Worm (Caenorhabditis elegans): ENCODE measurements around the gene C16C8.9.

The C16C8.9 gene

ce11 chrII:3463097-3463496 lies at the start of gene C16C8.9:
C16C8.9 (minus strand) TSS chrII:3463197.
- no peak for TF ChIP-seq tlp-1 (tag; optimal IDR thresholded peaks at IDR 0.05)

- TF ChIP-seq ceh-88 (GFP tag; IDR thresholded peaks at IDR 0.05) = no peak
- TF ChIP-seq lin-39 (tag; optimal IDR thresholded peaks at IDR 0.05) = no peak
- no peak for TF ChIP-seq sptf-1 (tag; optimal IDR thresholded peaks at IDR 0.05)
- no peak for TF ChIP-seq mab-9 (GFP tag; IDR thresholded peaks at IDR 0.05)
- TF ChIP-seq fos-1 (tag; optimal IDR thresholded peaks at IDR 0.05) = no peak
- TF ChIP-seq tbx-2 (tag; optimal IDR thresholded peaks at IDR 0.05) = no peak
- TF ChIP-seq unc-98 (GFP tag; IDR thresholded peaks at IDR 0.05) = no peak
- no peak for TF ChIP-seq ets-5 (GFP tag; IDR thresholded peaks at IDR 0.05)
- no peak for TF ChIP-seq hlh-17 (GFP tag; optimal IDR thresholded peaks at IDR 0.05; ENCODE audit: borderline replicate concordance)
- no peak for TF ChIP-seq nhr-76 (tag; optimal IDR thresholded peaks at IDR 0.05)
- TF ChIP-seq snpc-4 (tag; optimal IDR thresholded peaks at IDR 0.05) = no peak
- TF ChIP-seq dsc-1 (tag; optimal IDR thresholded peaks at IDR 0.05) = no peak
Measured at ce11 chrII:3512240-3512639, 49.2 kb upstream of the C16C8.9 start, which contains the start of gene Y49F6B.19. Y49F6B.19 (minus strand) TSS chrII:3512340.

- no peak for TF ChIP-seq pax-3 (tag; optimal IDR thresholded peaks at IDR 0.05)
- TF ChIP-seq unc-98 (GFP tag; IDR thresholded peaks at IDR 0.05) = no peak
- no peak for TF ChIP-seq mab-9 (GFP tag; IDR thresholded peaks at IDR 0.05)
- TF ChIP-seq nhr-84 (tag; optimal IDR thresholded peaks at IDR 0.05) = no peak
- no peak for TF ChIP-seq sup-37 (GFP tag; optimal IDR thresholded peaks at IDR 0.05)
- no peak for TF ChIP-seq ets-5 (GFP tag; IDR thresholded peaks at IDR 0.05)
- TF ChIP-seq egl-27 (tag; optimal IDR thresholded peaks at IDR 0.05) = no peak
- no peak for TF ChIP-seq pqm-1 (tag; optimal IDR thresholded peaks at IDR 0.05)
- TF ChIP-seq ceh-8 (GFP tag; optimal IDR thresholded peaks at IDR 0.05) = no peak
- no peak for TF ChIP-seq lsy-2 (tag; optimal IDR thresholded peaks at IDR 0.05)
- TF ChIP-seq unc-130 (tag; optimal IDR thresholded peaks at IDR 0.05) = no peak
- TF ChIP-seq lir-3 (tag; optimal IDR thresholded peaks at IDR 0.05; ENCODE audit: poor library complexity) = no peak
Measured at ce11 chrII:3504717-3505116, 41.7 kb upstream of the C16C8.9 start, which contains the start of gene cyh-1. cyh-1 (plus strand) TSS chrII:3505017.

ce11 chrII:3502520-3503323 lies 39.7 kb upstream of the C16C8.9 start, which contains the start of the genes col-71 and Y49F6B.2:
col-71 (minus strand) TSS chrII:3502570.
Y49F6B.2 (plus strand) TSS chrII:3502968.
- TF ChIP-seq lsy-2 (tag; optimal IDR thresholded peaks at IDR 0.05) (peak; percentile 84 to 85), lin-35 (GFP tag; optimal IDR thresholded peaks at IDR 0.05) (peak; percentile 71 to 74), vab-15 (tag; optimal IDR thresholded peaks at IDR 0.05) (peak; percentile 47), nhr-76 (tag; optimal IDR thresholded peaks at IDR 0.05) (no peak), nhr-19 (GFP tag; conservative IDR thresholded peaks at IDR 0.05) (peak; percentile 79), aha-1 (tag; optimal IDR thresholded peaks at IDR 0.05) (no peak), pqm-1 (tag; optimal IDR thresholded peaks at IDR 0.05) (no peak), nhr-20 (tag; optimal IDR thresholded peaks at IDR 0.05) (peak; percentile 76), ceh-90 (tag; optimal IDR thresholded peaks at IDR 0.05) (peak; percentile 91), mef-2 (tag; optimal IDR thresholded peaks at IDR 0.05) (no peak), unc-30 (tag; optimal IDR thresholded peaks at IDR 0.05) (no peak), fkh-4 (tag; optimal IDR thresholded peaks at IDR 0.05; ENCODE audit: borderline replicate concordance) (peak; percentile 95), grh-1 (GFP tag; IDR thresholded peaks at IDR 0.05) (peak; percentile 57), C34B4.2 (tag; optimal IDR thresholded peaks at IDR 0.05) (no peak), zip-4 (GFP tag; optimal IDR thresholded peaks at IDR 0.05) (no peak), ets-5 (GFP tag; IDR thresholded peaks at IDR 0.05) (no peak), blmp-1 (tag; optimal IDR thresholded peaks at IDR 0.05) (peak; percentile 57), fos-1 (tag; optimal IDR thresholded peaks at IDR 0.05) (peak; percentile 64), C16A3.4 (tag; optimal IDR thresholded peaks at IDR 0.05) (peak; percentile 72), lir-3 (tag; optimal IDR thresholded peaks at IDR 0.05; ENCODE audit: poor library complexity) (peak; percentile 95), elt-3 (tag; optimal IDR thresholded peaks at IDR 0.05) (peak in 2 of 6 experiments; percentile 21 to 40), ces-1 (GFP tag; optimal IDR thresholded peaks at IDR 0.05) (peak; percentile 85), nhr-11 (tag; optimal IDR thresholded peaks at IDR 0.05) (peak; percentile 22), pag-3 (tag; optimal IDR thresholded peaks at IDR 0.05; ENCODE audit: borderline replicate concordance, insufficient read depth) (no peak), sptf-1 (tag; optimal IDR thresholded peaks at IDR 0.05) (no peak), mdl-1 (tag; optimal IDR thresholded peaks at IDR 0.05) (peak in 1 of 2 experiments; percentile 53), nhr-28 (tag; optimal IDR thresholded peaks at IDR 0.05) (no peak), tbx-2 (tag; optimal IDR thresholded peaks at IDR 0.05) (peak; percentile 89), rnt-1 (tag; optimal IDR thresholded peaks at IDR 0.05) (peak; percentile 98), nhr-237 (tag; optimal IDR thresholded peaks at IDR 0.05) (peak; percentile 40)
